Worm (Caenorhabditis elegans) whole organism, L1 larva: Measurements from ENCODE around the gene lips-12.

ENCODE experiments used
- lin-15B ChIP-seq: fragments of 150-350 bp; sonication (generic microtip); optimal IDR thresholded peaks from 3 replicates; lab custom pipeline; 2014; ENCODE audit warnings: missing biosample characterization, missing genetic modification characterization
- lsy-2 ChIP-seq, 2 experiments: fragments of 150-350 bp; optimal IDR thresholded peaks; 2 replicates each; lab custom pipeline; 2014; ENCODE audit warnings: missing biosample characterization in 2 of 2, missing genetic modification characterization in 2 of 2

DNA sequence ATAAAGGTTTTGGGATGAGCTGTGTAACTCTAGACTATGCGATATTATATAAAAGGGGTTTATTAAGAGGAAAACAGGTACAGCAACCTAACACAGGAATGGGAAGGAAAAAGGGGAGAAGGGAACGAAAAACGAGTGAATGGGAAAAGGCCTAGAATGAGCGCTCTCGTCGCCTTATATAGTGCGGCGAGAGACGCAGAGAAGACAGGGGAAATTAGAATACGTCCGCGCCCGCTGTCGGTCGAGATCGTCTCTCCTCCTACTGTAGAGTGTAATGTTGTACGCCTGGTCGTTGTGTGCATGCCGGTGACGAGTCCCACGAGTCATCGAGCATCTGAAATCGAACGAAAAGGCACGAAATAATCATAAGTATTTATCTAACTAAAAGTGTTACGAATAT lies 39.3 kb upstream of the lips-12 start:
- TF ChIP-seq lin-15B (tag; lab: Kevin White, UChicago) (no peak), lsy-2 (tag; optimal IDR thresholded peaks at IDR 0.05; lab: Kevin White, UChicago) (no peak)
